Worm (Caenorhabditis elegans) whole organism, L1 larva: ENCODE results near the gene nex-4.

Experiments used
- C04F5.9 ChIP-seq: sonication (generic microtip); optimal IDR thresholded peaks from 2 replicates; lab custom pipeline; 2016; ENCODE audit warnings: missing genetic modification characterization, missing compliant biosample characterization
- Y116A8C.19 ChIP-seq: sonication (generic microtip); optimal IDR thresholded peaks from 2 replicates; lab custom pipeline; 2016; ENCODE audit warnings: missing compliant biosample characterization, missing genetic modification characterization, borderline replicate concordance
- aha-1 ChIP-seq: fragments of 150-350 bp; optimal IDR thresholded peaks from 2 replicates; lab custom pipeline; 2014; ENCODE audit warnings: missing biosample characterization, missing genetic modification characterization
- alr-1 ChIP-seq: fragments of 200-800 bp; sonication (Bioruptor generic); optimal IDR thresholded peaks from 2 replicates; lab custom pipeline; 2018; ENCODE audit warnings: borderline replicate concordance, mild to moderate bottlenecking, missing genetic modification characterization, missing compliant biosample characterization
- ceh-63 ChIP-seq: fragments of 200-800 bp; sonication (Bioruptor generic); optimal IDR thresholded peaks from 2 replicates; lab custom pipeline; 2018; ENCODE audit warnings: mild to moderate bottlenecking, missing genetic modification characterization, missing compliant biosample characterization
- ceh-8 ChIP-seq: fragments of 200-800 bp; sonication (Bioruptor generic); optimal IDR thresholded peaks from 2 replicates; lab custom pipeline; 2018; ENCODE audit warnings: mild to moderate bottlenecking, missing genetic modification characterization, moderate library complexity, missing compliant biosample characterization
- ceh-82 ChIP-seq, 3 experiments: fragments of 150-350 bp in 1 of 3; sonication (generic microtip) in 2 of 3; optimal IDR thresholded peaks; 2 replicates each; lab custom pipeline; 2014 to 2017; ENCODE audit warnings: missing biosample characterization in 3 of 3, missing genetic modification characterization in 3 of 3
- ceh-88 ChIP-seq: fragments of 200-800 bp; sonication (Bioruptor generic); IDR thresholded peaks from 2 replicates; pipeline ENCODE4 v1.3.6; 2022; ENCODE audit warnings: missing genetic modification characterization, missing compliant biosample characterization
- ceh-90 ChIP-seq: sonication (generic microtip); optimal IDR thresholded peaks from 2 replicates; lab custom pipeline; 2016; ENCODE audit warnings: missing genetic modification characterization, missing compliant biosample characterization
- ces-1 ChIP-seq: fragments of 150-350 bp; optimal IDR thresholded peaks from 2 replicates; lab custom pipeline; 2014; ENCODE audit warnings: missing biosample characterization, missing genetic modification reagents, missing genetic modification characterization
- dpl-1 ChIP-seq, 3 experiments: fragments of 150-350 bp in 2 of 3; sonication (generic microtip) in 1 of 3; optimal IDR thresholded peaks; 2 replicates each; lab custom pipeline; 2014 to 2017; ENCODE audit warnings: missing biosample characterization in 3 of 3, missing genetic modification characterization in 3 of 3, missing genetic modification reagents in 3 of 3
- dsc-1 ChIP-seq: sonication (generic microtip); optimal IDR thresholded peaks from 2 replicates; lab custom pipeline; 2016; ENCODE audit warnings: mild to moderate bottlenecking, missing genetic modification characterization, missing compliant biosample characterization
- egl-27 ChIP-seq, 2 experiments: fragments of 150-350 bp in 1 of 2; sonication (generic microtip); optimal IDR thresholded peaks; 3 replicates each; lab custom pipeline; 2017 to 2018; ENCODE audit warnings: missing biosample characterization in 2 of 2, missing genetic modification characterization in 2 of 2, missing genetic modification reagents in 2 of 2
- elt-3 ChIP-seq, 6 experiments: fragments of 150-350 bp in 1 of 6; sonication (generic microtip); optimal IDR thresholded peaks; 2 replicates each; lab custom pipeline; 2017 to 2018; ENCODE audit warnings: missing biosample characterization in 6 of 6, missing genetic modification characterization in 6 of 6, inconsistent platforms in 1 of 6
- ets-5 ChIP-seq: fragments of 200-800 bp; sonication (Bioruptor generic); IDR thresholded peaks from 2 replicates; pipeline ENCODE4 v1.3.6; 2022; ENCODE audit warnings: missing genetic modification characterization, missing compliant biosample characterization
- fkh-10 ChIP-seq: sonication (generic microtip); optimal IDR thresholded peaks from 2 replicates; lab custom pipeline; 2017; ENCODE audit warnings: missing biosample characterization, missing genetic modification reagents, missing genetic modification characterization
- fkh-8 ChIP-seq: sonication (generic microtip); optimal IDR thresholded peaks from 2 replicates; lab custom pipeline; 2016; ENCODE audit warnings: mild to moderate bottlenecking, missing genetic modification characterization, missing compliant biosample characterization
- grh-1 ChIP-seq: fragments of 200-800 bp; sonication (Bioruptor generic); IDR thresholded peaks from 2 replicates; pipeline ENCODE4 v1.3.6; 2022; ENCODE audit warnings: missing genetic modification reagents, missing genetic modification characterization, missing compliant biosample characterization
- hlh-17 ChIP-seq: fragments of 200-800 bp; sonication (Bioruptor generic); optimal IDR thresholded peaks from 2 replicates; lab custom pipeline; 2018; ENCODE audit warnings: missing genetic modification characterization, mild to moderate bottlenecking, missing compliant biosample characterization, moderate library complexity, borderline replicate concordance
- hlh-4 ChIP-seq: sonication (generic microtip); optimal IDR thresholded peaks from 2 replicates; lab custom pipeline; 2016; ENCODE audit warnings: mild to moderate bottlenecking, missing genetic modification characterization, missing compliant biosample characterization
- hpl-2 ChIP-seq: fragments of 150-350 bp; optimal IDR thresholded peaks from 2 replicates; lab custom pipeline; 2014; ENCODE audit warnings: missing biosample characterization, missing genetic modification reagents, missing genetic modification characterization
- isw-1 ChIP-seq: fragments of 200-800 bp; sonication (Bioruptor generic); IDR thresholded peaks from 2 replicates; pipeline ENCODE4 v1.3.6; 2022; ENCODE audit warnings: missing genetic modification characterization, missing compliant biosample characterization
- lin-13 ChIP-seq: fragments of 150-350 bp; optimal IDR thresholded peaks from 2 replicates; lab custom pipeline; 2014; ENCODE audit warnings: missing biosample characterization, missing genetic modification reagents, missing genetic modification characterization
- lin-15B ChIP-seq: fragments of 150-350 bp; sonication (generic microtip); optimal IDR thresholded peaks from 3 replicates; lab custom pipeline; 2014; ENCODE audit warnings: missing biosample characterization, missing genetic modification characterization
- lin-35 ChIP-seq, 2 experiments: fragments of 150-350 bp; optimal IDR thresholded peaks; 2 replicates each; lab custom pipeline; 2014; ENCODE audit warnings: missing biosample characterization in 2 of 2, missing genetic modification characterization in 2 of 2, missing genetic modification reagents in 2 of 2
- lin-39 ChIP-seq: fragments of 150-350 bp; optimal IDR thresholded peaks from 2 replicates; lab custom pipeline; 2014; ENCODE audit warnings: missing biosample characterization, missing genetic modification reagents, missing genetic modification characterization
- lir-3 ChIP-seq: sonication (generic microtip); optimal IDR thresholded peaks from 2 replicates; lab custom pipeline; 2016; ENCODE audit warnings: mild to moderate bottlenecking, missing genetic modification characterization, moderate library complexity, missing compliant biosample characterization; ENCODE audit not compliant: poor library complexity
- mab-9 ChIP-seq: fragments of 200-800 bp; sonication (Bioruptor generic); IDR thresholded peaks from 2 replicates; pipeline ENCODE4 v1.3.6; 2022; ENCODE audit warnings: missing genetic modification reagents, missing genetic modification characterization, missing compliant biosample characterization
- mdl-1 ChIP-seq, 2 experiments: fragments of 150-350 bp; optimal IDR thresholded peaks; 2 replicates each; lab custom pipeline; 2014 to 2017; ENCODE audit warnings: missing biosample characterization in 2 of 2, missing genetic modification characterization in 2 of 2, inconsistent platforms in 1 of 2
- nhr-19 ChIP-seq: fragments of 200-800 bp; sonication (Bioruptor generic); conservative IDR thresholded peaks from 2 replicates; pipeline ENCODE4 v1.3.6; 2022; ENCODE audit warnings: missing genetic modification characterization, missing compliant biosample characterization
- nhr-28 ChIP-seq: fragments of 150-350 bp; optimal IDR thresholded peaks from 2 replicates; lab custom pipeline; 2014; ENCODE audit warnings: missing biosample characterization, missing genetic modification characterization
- nhr-47 ChIP-seq: sonication (generic microtip); optimal IDR thresholded peaks from 2 replicates; lab custom pipeline; 2016; ENCODE audit warnings: mild to moderate bottlenecking, missing genetic modification characterization, moderate library complexity, missing compliant biosample characterization
- nhr-71 ChIP-seq: sonication (generic microtip); optimal IDR thresholded peaks from 2 replicates; lab custom pipeline; 2016; ENCODE audit warnings: mild to moderate bottlenecking, missing genetic modification characterization, moderate library complexity, missing compliant biosample characterization
- nhr-76 ChIP-seq: sonication (generic microtip); optimal IDR thresholded peaks from 2 replicates; lab custom pipeline; 2017; ENCODE audit warnings: missing biosample characterization, missing genetic modification characterization
- nhr-77 ChIP-seq: fragments of 150-350 bp; optimal IDR thresholded peaks from 2 replicates; lab custom pipeline; 2014; ENCODE audit warnings: missing biosample characterization, missing genetic modification characterization
- nhr-84 ChIP-seq: sonication (generic microtip); optimal IDR thresholded peaks from 2 replicates; lab custom pipeline; 2017; ENCODE audit warnings: missing biosample characterization, missing genetic modification characterization
- nhr-85 ChIP-seq: sonication (generic microtip); peaks from one replicate; lab custom pipeline; 2016; ENCODE audit warnings: missing genetic modification characterization, inconsistent platforms, missing compliant biosample characterization
- pqm-1 ChIP-seq: sonication (generic microtip); optimal IDR thresholded peaks from 3 replicates; lab custom pipeline; 2017; ENCODE audit warnings: missing biosample characterization, missing genetic modification characterization
- rnt-1 ChIP-seq: sonication (generic microtip); optimal IDR thresholded peaks from 2 replicates; lab custom pipeline; 2016; ENCODE audit warnings: mild to moderate bottlenecking, missing genetic modification characterization, moderate library complexity, missing compliant biosample characterization
- skn-1 ChIP-seq: fragments of 150-350 bp; optimal IDR thresholded peaks from 2 replicates; lab custom pipeline; 2014; ENCODE audit warnings: missing biosample characterization, missing genetic modification characterization
- snu-23 ChIP-seq: sonication (generic microtip); optimal IDR thresholded peaks from 2 replicates; lab custom pipeline; 2016; ENCODE audit warnings: missing genetic modification characterization, missing compliant biosample characterization
- sptf-1 ChIP-seq: fragments of 150-350 bp; optimal IDR thresholded peaks from 2 replicates; lab custom pipeline; 2014; ENCODE audit warnings: missing biosample characterization, missing genetic modification characterization
- swsn-7 ChIP-seq: sonication (generic microtip); optimal IDR thresholded peaks from 2 replicates; lab custom pipeline; 2016; ENCODE audit warnings: missing genetic modification characterization, missing compliant biosample characterization
- tbx-2 ChIP-seq: sonication (generic microtip); optimal IDR thresholded peaks from 2 replicates; lab custom pipeline; 2016; ENCODE audit warnings: missing genetic modification characterization, missing compliant biosample characterization
- unc-130 ChIP-seq: fragments of 150-350 bp; optimal IDR thresholded peaks from 2 replicates; lab custom pipeline; 2017; ENCODE audit warnings: missing biosample characterization, missing genetic modification characterization, inconsistent platforms
- unc-30 ChIP-seq: sonication (generic microtip); optimal IDR thresholded peaks from 2 replicates; lab custom pipeline; 2017; ENCODE audit warnings: missing biosample characterization, missing genetic modification characterization
- unc-62 ChIP-seq: fragments of 150-350 bp; optimal IDR thresholded peaks from 2 replicates; lab custom pipeline; 2014; ENCODE audit warnings: missing biosample characterization, missing genetic modification reagents, missing genetic modification characterization
- unc-86 ChIP-seq: sonication (generic microtip); optimal IDR thresholded peaks from 2 replicates; lab custom pipeline; 2016; ENCODE audit warnings: missing genetic modification characterization, missing compliant biosample characterization
- unc-98 ChIP-seq: fragments of 200-800 bp; sonication (Bioruptor generic); IDR thresholded peaks from 2 replicates; pipeline ENCODE4 v1.3.6; 2022; ENCODE audit warnings: missing genetic modification characterization, missing compliant biosample characterization
- vab-15 ChIP-seq: sonication (generic microtip); optimal IDR thresholded peaks from 2 replicates; lab custom pipeline; 2017; ENCODE audit warnings: missing genotype, mild to moderate bottlenecking, missing genetic modification characterization, missing compliant biosample characterization
- zag-1 ChIP-seq: fragments of 150-350 bp; optimal IDR thresholded peaks from 2 replicates; lab custom pipeline; 2014; ENCODE audit warnings: missing biosample characterization, missing genetic modification characterization
- ztf-4 ChIP-seq: fragments of 150-350 bp; optimal IDR thresholded peaks from 2 replicates; lab custom pipeline; 2014; ENCODE audit warnings: missing biosample characterization, missing genetic modification characterization

nex-4 gene

DNA sequence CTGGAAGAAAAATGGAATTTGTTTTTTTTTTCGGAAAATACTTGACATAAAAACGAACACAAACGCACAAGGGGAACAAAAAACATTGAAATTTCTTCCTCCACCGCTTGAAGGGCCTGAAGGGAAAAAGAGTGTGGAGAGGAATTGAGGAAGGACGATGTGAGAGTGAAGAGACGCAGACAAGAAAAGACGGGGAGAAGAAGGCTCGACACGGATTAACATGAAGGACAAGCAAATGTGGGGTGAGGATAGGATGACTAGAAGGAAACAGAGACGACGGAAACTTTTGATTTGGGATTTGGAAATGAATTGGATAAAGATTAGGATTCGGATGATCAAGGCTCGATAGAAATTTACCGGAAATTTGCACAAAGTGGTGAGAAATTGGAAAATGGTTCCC lies 9.3 kb downstream of the nex-4 start (continued):
- no peak for TF ChIP-seq hlh-17 (GFP tag; lab: Kevin White, UChicago)

DNA sequence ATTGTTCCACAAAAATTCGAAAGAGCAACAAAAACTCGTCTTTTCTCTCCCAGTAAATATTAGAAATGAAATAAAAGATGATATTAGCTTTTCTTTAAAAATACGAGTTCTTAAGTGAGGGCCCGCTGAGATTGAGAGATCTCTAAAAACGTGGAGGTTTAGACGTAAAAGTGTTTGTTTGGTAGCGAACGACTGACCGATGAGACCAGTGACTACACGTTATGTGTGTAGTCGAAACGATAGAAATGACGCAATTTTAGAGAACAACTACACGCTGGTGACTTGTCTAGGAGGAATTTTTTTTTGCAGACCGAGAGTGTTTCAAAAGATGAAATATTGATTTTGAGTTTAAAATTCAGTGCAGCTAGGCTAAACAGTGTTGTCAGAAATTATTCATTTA lies 11.5 kb downstream of the nex-4 start, which contains the start of gene C37H5.13:
Gene C37H5.13, minus strand, starts transcription at position 229 of the 400 bp plus-strand sequence.
- TF ChIP-seq dpl-1 (GFP tag; optimal IDR thresholded peaks at IDR 0.05; lab: Kevin White, UChicago) (no peak), hlh-4 (tag; lab: Kevin White, UChicago) (no peak), nhr-77 (tag; lab: Kevin White, UChicago) (peak; percentile 27), aha-1 (no peak), unc-130 (tag; lab: Kevin White, UChicago) (no peak), lin-35 (GFP tag; optimal IDR thresholded peaks at IDR 0.05; lab: Kevin White, UChicago) (peak in 1 of 2 experiments; percentile 32), ceh-82 (tag; optimal IDR thresholded peaks at IDR 0.05; lab: Kevin White, UChicago) (no peak), lin-39 (tag; lab: Kevin White, UChicago) (no peak), ztf-4 (peak; percentile 18), unc-86 (tag; lab: Kevin White, UChicago) (no peak), nhr-19 (GFP tag; lab: Robert Waterston, UW) (no peak), grh-1 (GFP tag; lab: Robert Waterston, UW) (no peak), unc-30 (tag; lab: Kevin White, UChicago) (no peak), Y116A8C.19 (tag; lab: Kevin White, UChicago) (no peak), isw-1 (GFP tag; lab: Robert Waterston, UW) (no peak), unc-98 (GFP tag; lab: Robert Waterston, UW) (no peak), nhr-71 (tag; lab: Kevin White, UChicago) (peak; percentile 49), mab-9 (GFP tag; lab: Robert Waterston, UW) (no peak), elt-3 (tag; optimal IDR thresholded peaks at IDR 0.05; lab: Kevin White, UChicago) (no peak), ces-1 (GFP tag; lab: Kevin White, UChicago) (no peak), ceh-63 (GFP tag; lab: Kevin White, UChicago) (no peak), fkh-8 (tag; lab: Kevin White, UChicago) (no peak), alr-1 (tag; lab: Kevin White, UChicago) (no peak), dsc-1 (tag; lab: Kevin White, UChicago) (no peak), unc-62 (GFP tag; lab: Kevin White, UChicago) (no peak), swsn-7 (tag; lab: Kevin White, UChicago) (no peak), pqm-1 (tag; lab: Kevin White, UChicago) (no peak), vab-15 (tag; lab: Kevin White, UChicago) (no peak), ets-5 (no peak), zag-1 (tag; lab: Kevin White, UChicago) (no peak), nhr-28 (tag; lab: Kevin White, UChicago) (no peak), hpl-2 (GFP tag; lab: Kevin White, UChicago) (no peak), nhr-85 (tag; lab: Kevin White, UChicago) (peak; percentile 50), lir-3 (tag; lab: Kevin White, UChicago) (no peak), ceh-88 (GFP tag; lab: Robert Waterston, UW) (no peak), lin-15B (tag; lab: Kevin White, UChicago) (no peak), nhr-84 (no peak), snu-23 (peak; percentile 31), rnt-1 (tag; lab: Kevin White, UChicago) (no peak), C04F5.9 (tag; lab: Kevin White, UChicago) (no peak), tbx-2 (tag; lab: Kevin White, UChicago) (no peak), fkh-10 (GFP tag; lab: Kevin White, UChicago) (no peak), nhr-47 (tag; lab: Kevin White, UChicago) (no peak), ceh-90 (tag; lab: Kevin White, UChicago) (no peak), mdl-1 (tag; optimal IDR thresholded peaks at IDR 0.05; lab: Kevin White, UChicago) (no peak), sptf-1 (tag; lab: Kevin White, UChicago) (no peak), lin-13 (GFP tag; lab: Kevin White, UChicago) (no peak), skn-1 (tag; lab: Kevin White, UChicago) (no peak), ceh-8 (GFP tag; lab: Kevin White, UChicago) (no peak), egl-27 (tag; optimal IDR thresholded peaks at IDR 0.05; lab: Kevin White, UChicago) (no peak), nhr-76 (no peak)
